Worm (Caenorhabditis elegans) whole organism, L2 larva: ENCODE measurements around the gene R144.10.

ENCODE experiments used
- C34F6.9 ChIP-seq: fragments of 150-350 bp; optimal IDR thresholded peaks from 2 replicates; lab custom pipeline; 2014; ENCODE audit warnings: missing biosample characterization, missing genetic modification characterization
- F13H6.1 ChIP-seq: sonication (generic microtip); optimal IDR thresholded peaks from 2 replicates; lab custom pipeline; 2016; ENCODE audit warnings: missing genetic modification characterization, missing compliant biosample characterization
- ZK546.5 ChIP-seq: sonication (generic microtip); optimal IDR thresholded peaks from 2 replicates; lab custom pipeline; 2017; ENCODE audit warnings: missing biosample characterization, missing genetic modification characterization
- alr-1 ChIP-seq: fragments of 150-350 bp; optimal IDR thresholded peaks from 2 replicates; lab custom pipeline; 2014; ENCODE audit warnings: missing biosample characterization, missing genetic modification characterization
- aly-2 ChIP-seq: fragments of 150-350 bp; optimal IDR thresholded peaks from 2 replicates; lab custom pipeline; 2014; ENCODE audit warnings: missing biosample characterization, missing genetic modification characterization
- ama-1 ChIP-seq: fragments of 150-350 bp; optimal IDR thresholded peaks from 2 replicates; lab custom pipeline; 2018; ENCODE audit warnings: inconsistent platforms
- blmp-1 ChIP-seq: sonication (generic microtip); optimal IDR thresholded peaks from 2 replicates; lab custom pipeline; 2017; ENCODE audit warnings: missing genetic modification characterization, mild to moderate bottlenecking, missing compliant biosample characterization, antibody characterized with exemption, moderate library complexity; ENCODE audit not compliant: insufficient read depth
- ceh-16 ChIP-seq: fragments of 150-350 bp; optimal IDR thresholded peaks from 2 replicates; lab custom pipeline; 2014; ENCODE audit warnings: missing biosample characterization, missing genetic modification characterization
- ceh-82 ChIP-seq: fragments of 150-350 bp; optimal IDR thresholded peaks from 2 replicates; lab custom pipeline; 2014; ENCODE audit warnings: missing biosample characterization, missing genetic modification characterization
- crh-2 ChIP-seq: sonication (generic microtip); optimal IDR thresholded peaks from 2 replicates; lab custom pipeline; 2017; ENCODE audit warnings: missing biosample characterization, missing genetic modification characterization
- egl-27 ChIP-seq: sonication (generic microtip); optimal IDR thresholded peaks from 3 replicates; lab custom pipeline; 2017; ENCODE audit warnings: missing biosample characterization, missing genetic modification reagents, missing genetic modification characterization
- elt-1 ChIP-seq: fragments of 150-350 bp; optimal IDR thresholded peaks from 2 replicates; lab custom pipeline; 2014; ENCODE audit warnings: missing biosample characterization, missing genetic modification characterization
- elt-3 ChIP-seq: sonication (generic microtip); optimal IDR thresholded peaks from 2 replicates; lab custom pipeline; 2017; ENCODE audit warnings: missing biosample characterization, missing genetic modification characterization
- fos-1 ChIP-seq: fragments of 150-350 bp; optimal IDR thresholded peaks from 2 replicates; lab custom pipeline; 2014; ENCODE audit warnings: missing biosample characterization, missing genetic modification characterization
- gmeb-1 ChIP-seq: fragments of 150-350 bp; optimal IDR thresholded peaks from 2 replicates; lab custom pipeline; 2014; ENCODE audit warnings: missing biosample characterization, missing genetic modification characterization
- lin-11 ChIP-seq: fragments of 150-350 bp; sonication (generic microtip); optimal IDR thresholded peaks from 2 replicates; lab custom pipeline; 2014; ENCODE audit warnings: missing biosample characterization, missing genetic modification characterization, inconsistent platforms, mixed read lengths
- lin-13 ChIP-seq: fragments of 150-350 bp; optimal IDR thresholded peaks from 2 replicates; lab custom pipeline; 2014; ENCODE audit warnings: missing biosample characterization, missing genetic modification reagents, missing genetic modification characterization
- lin-39 ChIP-seq: fragments of 150-350 bp; optimal IDR thresholded peaks from 2 replicates; lab custom pipeline; 2014; ENCODE audit warnings: missing biosample characterization, missing genetic modification reagents, missing genetic modification characterization
- lsy-2 ChIP-seq, 2 experiments: fragments of 150-350 bp in 1 of 2; sonication (generic microtip) in 1 of 2; optimal IDR thresholded peaks; 2 replicates each; lab custom pipeline; 2014 to 2017; ENCODE audit warnings: missing biosample characterization in 2 of 2, missing genetic modification characterization in 2 of 2
- mab-5 ChIP-seq: fragments of 150-350 bp; optimal IDR thresholded peaks from 2 replicates; lab custom pipeline; 2014; ENCODE audit warnings: missing biosample characterization, missing genetic modification characterization
- mbf-1 ChIP-seq: sonication (generic microtip); optimal IDR thresholded peaks from 2 replicates; lab custom pipeline; 2017; ENCODE audit warnings: missing biosample characterization, missing genetic modification characterization
- mdl-1 ChIP-seq, 2 experiments: fragments of 150-350 bp in 1 of 2; sonication (generic microtip) in 1 of 2; optimal IDR thresholded peaks; 2 replicates each; lab custom pipeline; 2017; ENCODE audit warnings: missing biosample characterization in 2 of 2, missing genetic modification characterization in 2 of 2
- nhr-10 ChIP-seq: sonication (generic microtip); optimal IDR thresholded peaks from 2 replicates; lab custom pipeline; 2017; ENCODE audit warnings: missing biosample characterization, missing genetic modification characterization
- nhr-11 ChIP-seq: fragments of 150-350 bp; optimal IDR thresholded peaks from 2 replicates; lab custom pipeline; 2014; ENCODE audit warnings: missing biosample characterization, missing genetic modification characterization
- nhr-12 ChIP-seq: fragments of 150-350 bp; optimal IDR thresholded peaks from 2 replicates; lab custom pipeline; 2014; ENCODE audit warnings: missing biosample characterization, missing genetic modification characterization
- nhr-129 ChIP-seq: fragments of 150-350 bp; optimal IDR thresholded peaks from 2 replicates; lab custom pipeline; 2014; ENCODE audit warnings: missing biosample characterization, missing genetic modification characterization
- nhr-21 ChIP-seq: fragments of 150-350 bp; optimal IDR thresholded peaks from 2 replicates; lab custom pipeline; 2014; ENCODE audit warnings: missing biosample characterization, missing genetic modification characterization
- nhr-23 ChIP-seq: fragments of 150-350 bp; optimal IDR thresholded peaks from 2 replicates; lab custom pipeline; 2014; ENCODE audit warnings: missing biosample characterization, missing genetic modification reagents, missing genetic modification characterization
- nhr-237 ChIP-seq: fragments of 150-350 bp; optimal IDR thresholded peaks from 2 replicates; lab custom pipeline; 2014; ENCODE audit warnings: missing biosample characterization, missing genetic modification characterization
- nhr-25 ChIP-seq: fragments of 150-350 bp; sonication (generic microtip); optimal IDR thresholded peaks from 3 replicates; lab custom pipeline; 2014; ENCODE audit warnings: missing biosample characterization, missing genetic modification characterization
- nhr-6 ChIP-seq: fragments of 150-350 bp; optimal IDR thresholded peaks from 2 replicates; lab custom pipeline; 2014; ENCODE audit warnings: missing biosample characterization, missing genetic modification characterization
- peb-1 ChIP-seq: fragments of 150-350 bp; optimal IDR thresholded peaks from 2 replicates; lab custom pipeline; 2014; ENCODE audit warnings: missing biosample characterization, missing genetic modification characterization
- sem-4 ChIP-seq: fragments of 150-350 bp; optimal IDR thresholded peaks from 2 replicates; lab custom pipeline; 2014; ENCODE audit warnings: missing biosample characterization, missing genetic modification reagents, missing genetic modification characterization
- skn-1 ChIP-seq: sonication (generic microtip); optimal IDR thresholded peaks from 2 replicates; lab custom pipeline; 2017; ENCODE audit warnings: missing biosample characterization, missing genetic modification characterization
- sma-3 ChIP-seq: sonication (generic microtip); optimal IDR thresholded peaks from 2 replicates; lab custom pipeline; 2016; ENCODE audit warnings: missing genetic modification reagents, missing genetic modification characterization, missing compliant biosample characterization
- sma-9 ChIP-seq, 2 experiments: fragments of 150-350 bp in 1 of 2; sonication (generic microtip) in 1 of 2; optimal IDR thresholded peaks; 2 replicates each; lab custom pipeline; 2014 to 2016; ENCODE audit warnings: missing genetic modification characterization in 2 of 2, mild to moderate bottlenecking in 1 of 2, missing biosample characterization in 1 of 2, missing compliant biosample characterization in 1 of 2, missing genetic modification reagents in 1 of 2, moderate library complexity in 1 of 2
- snpc-4 ChIP-seq: fragments of 150-350 bp; optimal IDR thresholded peaks from 2 replicates; lab custom pipeline; 2014; ENCODE audit warnings: missing biosample characterization, missing genetic modification characterization
- unc-39 ChIP-seq: fragments of 150-350 bp; optimal IDR thresholded peaks from 2 replicates; lab custom pipeline; 2014; ENCODE audit warnings: missing biosample characterization, missing genetic modification characterization
- unc-55 ChIP-seq: fragments of 150-350 bp; sonication (generic microtip); optimal IDR thresholded peaks from 3 replicates; lab custom pipeline; 2014; ENCODE audit warnings: missing biosample characterization, missing genetic modification reagents, missing genetic modification characterization
- unc-62 ChIP-seq: fragments of 150-350 bp; optimal IDR thresholded peaks from 2 replicates; lab custom pipeline; 2014; ENCODE audit warnings: missing biosample characterization, missing genetic modification reagents, missing genetic modification characterization
- zag-1 ChIP-seq: fragments of 150-350 bp; optimal IDR thresholded peaks from 2 replicates; lab custom pipeline; 2014; ENCODE audit warnings: missing biosample characterization, missing genetic modification characterization
- ztf-1 ChIP-seq: fragments of 200-800 bp; sonication (Bioruptor generic); conservative IDR thresholded peaks from 2 replicates; pipeline ENCODE4 v1.3.6; 2022; ENCODE audit warnings: missing genetic modification characterization, missing compliant biosample characterization
- ztf-11 ChIP-seq: sonication (generic microtip); optimal IDR thresholded peaks from 2 replicates; lab custom pipeline; 2017; ENCODE audit warnings: missing biosample characterization, missing genetic modification characterization
- ztf-4 ChIP-seq: fragments of 150-350 bp; optimal IDR thresholded peaks from 2 replicates; lab custom pipeline; 2014; ENCODE audit warnings: missing biosample characterization, missing genetic modification characterization

Gene R144.10

ce11 chrIII:5018116-5018689 lies 16.1 kb upstream of the R144.10 start, which contains the start of gene wip-1 (continued):
- TF ChIP-seq ztf-11 (tag; lab: Kevin White, UChicago), result no peak
- TF ChIP-seq lin-13 (GFP tag; lab: Kevin White, UChicago), result peak; percentile 95
- TF ChIP-seq elt-3 (tag; lab: Kevin White, UChicago), result no peak
- no peak for TF ChIP-seq unc-39
- no peak for TF ChIP-seq nhr-23 (tag; lab: Kevin White, UChicago)
- peak; percentile 94 for TF ChIP-seq zag-1 (tag; lab: Kevin White, UChicago)
- TF ChIP-seq nhr-129 (tag; lab: Kevin White, UChicago), result peak; percentile 98
- TF ChIP-seq nhr-25 (tag; lab: Kevin White, UChicago), result peak; percentile 99
- TF ChIP-seq C34F6.9 (tag; lab: Kevin White, UChicago), result peak; percentile 99
- TF ChIP-seq sma-9 (GFP tag; optimal IDR thresholded peaks at IDR 0.05; lab: Kevin White, UChicago), result peak; percentile 96
- no peak for TF ChIP-seq sma-9 (tag; optimal IDR thresholded peaks at IDR 0.05; lab: Kevin White, UChicago)
- TF ChIP-seq fos-1, result peak; percentile 99
- TF ChIP-seq lin-39 (tag; lab: Kevin White, UChicago), result peak; percentile 75
- TF ChIP-seq skn-1, result no peak
- TF ChIP-seq ama-1, result peak; percentile 66
- peak; percentile 84 for TF ChIP-seq blmp-1
- TF ChIP-seq ztf-1 (GFP tag; lab: Robert Waterston, UW), result no peak
- peak; percentile 96 for TF ChIP-seq nhr-21 (tag; lab: Kevin White, UChicago)
- peak; percentile 52 for TF ChIP-seq mbf-1 (tag; lab: Kevin White, UChicago)
- peak; percentile 14 to 81 for TF ChIP-seq mdl-1 (tag; optimal IDR thresholded peaks at IDR 0.05; lab: Kevin White, UChicago)
- TF ChIP-seq gmeb-1 (tag; lab: Kevin White, UChicago), result peak; percentile 96
- peak; percentile 75 for TF ChIP-seq ceh-82 (tag; lab: Kevin White, UChicago)
- TF ChIP-seq, all 48 proteins: peak for 38

ce11 chrIII:5017550-5017949 lies 15.4 kb upstream of the R144.10 start, which contains the start of gene larp-1:
Gene larp-1, minus strand, starts transcription at chrIII:5017650.
- TF ChIP-seq F13H6.1 (no peak), ztf-1 (GFP tag; lab: Robert Waterston, UW) (no peak), ceh-16 (tag; lab: Kevin White, UChicago) (no peak), crh-2 (tag; lab: Kevin White, UChicago) (no peak), peb-1 (no peak)

- peak; percentile 84 for TF ChIP-seq lin-11 (tag; lab: Kevin White, UChicago)
- TF ChIP-seq sma-9 (GFP tag; optimal IDR thresholded peaks at IDR 0.05; lab: Kevin White, UChicago), result peak; percentile 58
- no peak for TF ChIP-seq sma-9 (tag; optimal IDR thresholded peaks at IDR 0.05; lab: Kevin White, UChicago)
- TF ChIP-seq peb-1, result no peak
- TF ChIP-seq gmeb-1 (tag; lab: Kevin White, UChicago), result peak; percentile 68
- no peak for TF ChIP-seq nhr-12 (tag; lab: Kevin White, UChicago)
- no peak for TF ChIP-seq ZK546.5
- TF ChIP-seq nhr-237 (tag; lab: Kevin White, UChicago), result no peak
- peak; percentile 17 for TF ChIP-seq blmp-1
- no peak for TF ChIP-seq unc-62 (GFP tag; lab: Kevin White, UChicago)
- TF ChIP-seq nhr-21 (tag; lab: Kevin White, UChicago), result peak; percentile 68
- TF ChIP-seq ceh-16 (tag; lab: Kevin White, UChicago), result peak; percentile 80
- peak; percentile 79 for TF ChIP-seq ztf-4 (tag; lab: Kevin White, UChicago)
- TF ChIP-seq zag-1 (tag; lab: Kevin White, UChicago), result peak; percentile 91
- peak; percentile 71 for TF ChIP-seq sma-3 (GFP tag; lab: Kevin White, UChicago)
- peak; percentile 58 for TF ChIP-seq egl-27 (tag; lab: Kevin White, UChicago)
- peak; percentile 82 for TF ChIP-seq nhr-25 (tag; lab: Kevin White, UChicago)
- TF ChIP-seq nhr-6, result peak; percentile 77
- peak; percentile 65 for TF ChIP-seq nhr-10
- TF ChIP-seq elt-1, result no peak
- TF ChIP-seq lin-39 (tag; lab: Kevin White, UChicago), result no peak
- TF ChIP-seq snpc-4, result peak; percentile 45
- TF ChIP-seq fos-1, result peak; percentile 91
- peak; percentile 88 for TF ChIP-seq alr-1 (tag; lab: Kevin White, UChicago)
- peak; percentile 91 for TF ChIP-seq unc-55 (GFP tag; lab: Kevin White, UChicago)
- no peak for TF ChIP-seq nhr-23 (tag; lab: Kevin White, UChicago)
- peak; percentile 97 for TF ChIP-seq C34F6.9 (tag; lab: Kevin White, UChicago)
- no peak for TF ChIP-seq nhr-11
- no peak for TF ChIP-seq ztf-11 (tag; lab: Kevin White, UChicago)
- peak; percentile 69 to 90 for TF ChIP-seq lsy-2 (tag; optimal IDR thresholded peaks at IDR 0.05; lab: Kevin White, UChicago)
- TF ChIP-seq sem-4, result peak; percentile 89
- peak; percentile 76 for TF ChIP-seq mab-5 (tag; lab: Kevin White, UChicago)
- TF ChIP-seq ztf-1 (GFP tag; lab: Robert Waterston, UW), result no peak
- TF ChIP-seq mdl-1 (tag; optimal IDR thresholded peaks at IDR 0.05; lab: Kevin White, UChicago), result peak; percentile 26 to 71
- TF ChIP-seq skn-1, result no peak
- TF ChIP-seq nhr-129 (tag; lab: Kevin White, UChicago), result peak; percentile 98
- TF ChIP-seq ceh-82 (tag; lab: Kevin White, UChicago), result peak; percentile 70
- no peak for TF ChIP-seq ama-1
- TF ChIP-seq lin-13 (GFP tag; lab: Kevin White, UChicago), result peak; percentile 86
- TF ChIP-seq unc-39, result no peak
- peak; percentile 94 for TF ChIP-seq F13H6.1
- TF ChIP-seq aly-2 (tag; lab: Kevin White, UChicago), result no peak
- peak; percentile 95 for TF ChIP-seq crh-2 (tag; lab: Kevin White, UChicago)
Observed at ce11 chrIII:5013915-5014346, 11.8 kb upstream of the R144.10 start.
